Worm (Caenorhabditis elegans): ENCODE data around the gene cyp-25A2.

The cyp-25A2 gene

ce11 chrIII:3862918-3863385, 27.9 kb downstream of the cyp-25A2 start, which contains the start of gene brc-1 (continued):
- TF ChIP-seq fkh-10 (GFP tag; optimal IDR thresholded peaks at IDR 0.05), result peak; percentile 96

- TF ChIP-seq egl-5 (tag; optimal IDR thresholded peaks at IDR 0.05), result no peak
- no peak for TF ChIP-seq nhr-11 (tag; optimal IDR thresholded peaks at IDR 0.05)
- TF ChIP-seq eor-1 (tag; optimal IDR thresholded peaks at IDR 0.05), result no peak
- no peak for TF ChIP-seq unc-39 (tag; optimal IDR thresholded peaks at IDR 0.05)
- no peak for TF ChIP-seq ceh-16 (tag; optimal IDR thresholded peaks at IDR 0.05)
- TF ChIP-seq ztf-11 (tag; optimal IDR thresholded peaks at IDR 0.05), result no peak
- TF ChIP-seq nhr-28 (tag; optimal IDR thresholded peaks at IDR 0.05), result no peak
- TF ChIP-seq nhr-12 (tag; optimal IDR thresholded peaks at IDR 0.05), result no peak
- no peak for TF ChIP-seq mdl-1 (tag; optimal IDR thresholded peaks at IDR 0.05)
- no peak for TF ChIP-seq ztf-4 (tag; optimal IDR thresholded peaks at IDR 0.05)
- no peak for TF ChIP-seq nfya-1 (tag; optimal IDR thresholded peaks at IDR 0.05; ENCODE audit: insufficient read depth)
- no peak for TF ChIP-seq nhr-67 (tag; optimal IDR thresholded peaks at IDR 0.05)
- TF ChIP-seq ZK546.5 (tag; optimal IDR thresholded peaks at IDR 0.05), result no peak
- peak; percentile 19 for TF ChIP-seq fkh-10 (GFP tag; optimal IDR thresholded peaks at IDR 0.05)
- no peak for TF ChIP-seq ceh-28 (tag; optimal IDR thresholded peaks at IDR 0.05)
- TF ChIP-seq R02D3.7 (tag; optimal IDR thresholded peaks at IDR 0.05), result no peak
- TF ChIP-seq elt-2 (tag; optimal IDR thresholded peaks at IDR 0.05), result peak; percentile 23
- TF ChIP-seq elt-3 (tag; optimal IDR thresholded peaks at IDR 0.05), result no peak
- no peak for TF ChIP-seq lin-15B (tag; optimal IDR thresholded peaks at IDR 0.05)
- peak; percentile 2 for TF ChIP-seq nhr-43 (tag; optimal IDR thresholded peaks at IDR 0.05; ENCODE audit: poor library complexity, severe bottlenecking)
- TF ChIP-seq skn-1 (tag; optimal IDR thresholded peaks at IDR 0.05), result no peak
- TF ChIP-seq nhr-76 (tag; optimal IDR thresholded peaks at IDR 0.05), result no peak
- no peak for TF ChIP-seq nhr-23 (tag; optimal IDR thresholded peaks at IDR 0.05)
- no peak for TF ChIP-seq ceh-82 (tag; optimal IDR thresholded peaks at IDR 0.05)
- TF ChIP-seq sea-2 (GFP tag; optimal IDR thresholded peaks at IDR 0.05), result no peak
- no peak for TF ChIP-seq snpc-4 (tag; optimal IDR thresholded peaks at IDR 0.05)
- TF ChIP-seq tbx-2 (tag; optimal IDR thresholded peaks at IDR 0.05), result no peak
- no peak for TF ChIP-seq aly-2 (tag; optimal IDR thresholded peaks at IDR 0.05)
- no peak for TF ChIP-seq daf-12 (tag; optimal IDR thresholded peaks at IDR 0.05)
- TF ChIP-seq lsy-12 (tag; optimal IDR thresholded peaks at IDR 0.05), result no peak
- TF ChIP-seq mml-1 (tag; optimal IDR thresholded peaks at IDR 0.05), result no peak
- no peak for TF ChIP-seq fos-1 (tag; optimal IDR thresholded peaks at IDR 0.05)
- TF ChIP-seq nhr-77 (tag; optimal IDR thresholded peaks at IDR 0.05), result no peak
- no peak for TF ChIP-seq lin-39 (tag; optimal IDR thresholded peaks at IDR 0.05)
- TF ChIP-seq pqm-1 (tag; optimal IDR thresholded peaks at IDR 0.05), result no peak
- TF ChIP-seq nhr-237 (tag; optimal IDR thresholded peaks at IDR 0.05), result no peak
- TF ChIP-seq nhr-25 (tag; optimal IDR thresholded peaks at IDR 0.05), result no peak
- TF ChIP-seq pha-4 (tag; optimal IDR thresholded peaks at IDR 0.05), result peak; percentile 5
- TF ChIP-seq hmg-11 (tag; optimal IDR thresholded peaks at IDR 0.05), result peak; percentile 14
- TF ChIP-seq jun-1 (tag; optimal IDR thresholded peaks at IDR 0.05), result no peak
- TF ChIP-seq ceh-9 (tag; optimal IDR thresholded peaks at IDR 0.05), result no peak
- TF ChIP-seq unc-62 (GFP tag; optimal IDR thresholded peaks at IDR 0.05), result no peak
- TF ChIP-seq zag-1 (tag; optimal IDR thresholded peaks at IDR 0.05), result no peak
- TF ChIP-seq ama-1 (optimal IDR thresholded peaks at IDR 0.05), result peak; percentile 26
These were observed 28.9 kb downstream of the cyp-25A2 start, which contains the start of gene acs-19 for ce11 chrIII:3863814-3864507. Gene acs-19 (plus strand): TSS chrIII:3864489.
